Worm (Caenorhabditis elegans): ENCODE data around the gene str-81.

ce11 chrV:19259403-19259802 is 8.5 kb upstream of the str-81 start:
- TF ChIP-seq ama-1 (optimal IDR thresholded peaks at IDR 0.05) (no peak), aly-2 (tag; optimal IDR thresholded peaks at IDR 0.05) (no peak), nhr-237 (tag; optimal IDR thresholded peaks at IDR 0.05) (no peak), elt-1 (tag; optimal IDR thresholded peaks at IDR 0.05) (no peak), nhr-28 (tag; optimal IDR thresholded peaks at IDR 0.05) (no peak), ceh-82 (tag; optimal IDR thresholded peaks at IDR 0.05) (no peak), snpc-4 (tag; optimal IDR thresholded peaks at IDR 0.05) (no peak), unc-39 (tag; optimal IDR thresholded peaks at IDR 0.05) (no peak), ZK546.5 (tag; optimal IDR thresholded peaks at IDR 0.05) (no peak)
